Fruit fly (Drosophila melanogaster) whole organism, wandering third instar larva: ENCODE results near the gene CG44001.

Source experiments
- Abd-B ChIP-seq: fragments of >200 bp; optimal IDR thresholded peaks from 2 replicates; lab custom pipeline; 2017; ENCODE audit warnings: missing biosample characterization, missing genetic modification characterization
- CG32264 ChIP-seq: fragments of 200-800 bp; sonication (Bioruptor generic); optimal IDR thresholded peaks from 2 replicates; lab custom pipeline; 2016; ENCODE audit warnings: missing biosample characterization, missing genetic modification characterization
- CrebA ChIP-seq: fragments of 200-800 bp; sonication (Bioruptor generic); optimal IDR thresholded peaks from 2 replicates; lab custom pipeline; 2016; ENCODE audit warnings: missing biosample characterization, mild to moderate bottlenecking, missing genetic modification characterization, borderline replicate concordance
- Dfd ChIP-seq: fragments of >200 bp; optimal IDR thresholded peaks from 2 replicates; lab custom pipeline; 2017; ENCODE audit warnings: missing biosample characterization, missing genetic modification characterization
- Dif ChIP-seq: fragments of 200-275, 200-300 bp; sonication (Bioruptor generic); optimal IDR thresholded peaks from 2 replicates; lab custom pipeline; 2018; ENCODE audit warnings: missing biosample characterization, missing genetic modification characterization; ENCODE audit not compliant: partially characterized antibody
- GATAd ChIP-seq: sonication (Bioruptor generic); optimal IDR thresholded peaks from 2 replicates; lab custom pipeline; 2016; ENCODE audit warnings: missing biosample characterization, missing genetic modification characterization
- Hnf4 ChIP-seq: fragments of 200-800 bp; sonication (Bioruptor generic); optimal IDR thresholded peaks from 2 replicates; lab custom pipeline; 2016; ENCODE audit warnings: missing biosample characterization, mild to moderate bottlenecking, missing genetic modification characterization
- Hr78 ChIP-seq: fragments of >200 bp; optimal IDR thresholded peaks from 2 replicates; lab custom pipeline; 2017; ENCODE audit warnings: missing biosample characterization, missing genetic modification characterization
- Hr83 ChIP-seq: fragments of 200-300 bp; sonication (Bioruptor generic); optimal IDR thresholded peaks from 2 replicates; lab custom pipeline; 2016; ENCODE audit warnings: missing biosample characterization, mild to moderate bottlenecking, missing genetic modification characterization, moderate library complexity; ENCODE audit not compliant: poor library complexity, severe bottlenecking
- Mio ChIP-seq: sonication (Bioruptor generic); optimal IDR thresholded peaks from 2 replicates; lab custom pipeline; 2016; ENCODE audit warnings: missing biosample characterization, missing genetic modification characterization
- Myc ChIP-seq: fragments of >200 bp; optimal IDR thresholded peaks from 2 replicates; lab custom pipeline; 2017
- N ChIP-seq: fragments of >200 bp; optimal IDR thresholded peaks from 2 replicates; lab custom pipeline; 2018; ENCODE audit warnings: missing biosample characterization, missing external identifiers, missing genetic modification characterization
- OdsH ChIP-seq: fragments of 200-800 bp; sonication (Bioruptor generic); optimal IDR thresholded peaks from 2 replicates; lab custom pipeline; 2016; ENCODE audit warnings: missing biosample characterization, mild to moderate bottlenecking, missing genetic modification characterization
- Rel ChIP-seq, 2 experiments: fragments of 200-800 bp; sonication (Bioruptor generic) in 1 of 2; optimal IDR thresholded peaks; 2 replicates in 1 of 2; 3 replicates in 1 of 2; lab custom pipeline; 2016 to 2019; ENCODE audit warnings: mild to moderate bottlenecking in 2 of 2, missing biosample characterization in 2 of 2, missing genetic modification characterization in 2 of 2, moderate library complexity in 1 of 2
- Sp1 ChIP-seq: fragments of 200-800 bp; sonication (Bioruptor generic); optimal IDR thresholded peaks from 3 replicates; lab custom pipeline; 2019; ENCODE audit warnings: missing biosample characterization, mild to moderate bottlenecking, missing genetic modification characterization, moderate library complexity
- br ChIP-seq: fragments of 200-800 bp; sonication (Bioruptor generic); optimal IDR thresholded peaks from 2 replicates; lab custom pipeline; 2016; ENCODE audit warnings: missing biosample characterization, missing genetic modification characterization
- brk ChIP-seq: fragments of 200-800 bp; sonication (Bioruptor generic); optimal IDR thresholded peaks from 2 replicates; lab custom pipeline; 2016; ENCODE audit warnings: missing biosample characterization, mild to moderate bottlenecking, missing genetic modification characterization
- dl ChIP-seq, 2 experiments: fragments of 175-275, 200-275 bp in 1 of 2; fragments of 200-275 bp in 1 of 2; sonication (Bioruptor generic); optimal IDR thresholded peaks; lab custom pipeline; 2018; ENCODE audit warnings: mild to moderate bottlenecking in 2 of 2, missing biosample characterization in 2 of 2, missing genetic modification characterization in 2 of 2, moderate library complexity in 2 of 2; ENCODE audit not compliant: partially characterized antibody in 2 of 2, insufficient read depth in 1 of 2
- dsf ChIP-seq: sonication (Bioruptor generic); optimal IDR thresholded peaks from 2 replicates; lab custom pipeline; 2016; ENCODE audit warnings: missing biosample characterization, missing genetic modification characterization, borderline replicate concordance
- ey ChIP-seq: fragments of 200-800 bp; sonication (Bioruptor generic); optimal IDR thresholded peaks from 2 replicates; lab custom pipeline; 2016; ENCODE audit warnings: missing biosample characterization, missing genetic modification characterization
- foxo ChIP-seq, 2 experiments: fragments of 200-800 bp; sonication (Bioruptor generic); optimal IDR thresholded peaks; 2 replicates in 1 of 2; 3 replicates in 1 of 2; lab custom pipeline; 2016 to 2017; ENCODE audit warnings: missing biosample characterization in 2 of 2, missing genetic modification characterization in 2 of 2
- fru ChIP-seq: fragments of 200-800 bp; sonication (Bioruptor generic); optimal IDR thresholded peaks from 3 replicates; lab custom pipeline; 2016; ENCODE audit warnings: missing biosample characterization, mild to moderate bottlenecking, missing genetic modification characterization
- h ChIP-seq: fragments of 200-800 bp; sonication (Bioruptor generic); optimal IDR thresholded peaks from 3 replicates; lab custom pipeline; 2016; ENCODE audit warnings: missing biosample characterization, mild to moderate bottlenecking, missing genetic modification characterization
- jim ChIP-seq: fragments of 175-275, 200-325 bp; sonication (Bioruptor generic); optimal IDR thresholded peaks from 2 replicates; lab custom pipeline; 2016; ENCODE audit warnings: missing biosample characterization, mild to moderate bottlenecking, missing genetic modification characterization
- lola ChIP-seq: fragments of >200 bp; optimal IDR thresholded peaks from 2 replicates; lab custom pipeline; 2017; ENCODE audit warnings: missing biosample characterization, missing genetic modification characterization
- pan ChIP-seq: fragments of >200 bp; optimal IDR thresholded peaks from 2 replicates; lab custom pipeline; 2017
- psq ChIP-seq: fragments of 200-800 bp; sonication (Bioruptor generic); optimal IDR thresholded peaks from 3 replicates; lab custom pipeline; 2017; ENCODE audit warnings: missing biosample characterization, mild to moderate bottlenecking, missing genetic modification characterization, moderate library complexity
- sage ChIP-seq: fragments of 200-800 bp; sonication (Bioruptor generic); optimal IDR thresholded peaks from 2 replicates; lab custom pipeline; 2016; ENCODE audit warnings: missing biosample characterization, mild to moderate bottlenecking, missing genetic modification characterization
- sv ChIP-seq: fragments of 200-800 bp; sonication (Bioruptor generic); optimal IDR thresholded peaks from 3 replicates; lab custom pipeline; 2016; ENCODE audit warnings: missing biosample characterization, missing genetic modification characterization
- tai ChIP-seq: sonication (Bioruptor generic); optimal IDR thresholded peaks from 2 replicates; lab custom pipeline; 2016; ENCODE audit warnings: missing biosample characterization, missing genetic modification characterization
- usp ChIP-seq: fragments of >200 bp; optimal IDR thresholded peaks from 2 replicates; lab custom pipeline; 2017; ENCODE audit warnings: missing biosample characterization, missing genetic modification characterization
- woc ChIP-seq: sonication (Bioruptor generic); optimal IDR thresholded peaks from 2 replicates; lab custom pipeline; 2016; ENCODE audit warnings: missing biosample characterization, mild to moderate bottlenecking, missing genetic modification characterization

CG44001 gene

DNA sequence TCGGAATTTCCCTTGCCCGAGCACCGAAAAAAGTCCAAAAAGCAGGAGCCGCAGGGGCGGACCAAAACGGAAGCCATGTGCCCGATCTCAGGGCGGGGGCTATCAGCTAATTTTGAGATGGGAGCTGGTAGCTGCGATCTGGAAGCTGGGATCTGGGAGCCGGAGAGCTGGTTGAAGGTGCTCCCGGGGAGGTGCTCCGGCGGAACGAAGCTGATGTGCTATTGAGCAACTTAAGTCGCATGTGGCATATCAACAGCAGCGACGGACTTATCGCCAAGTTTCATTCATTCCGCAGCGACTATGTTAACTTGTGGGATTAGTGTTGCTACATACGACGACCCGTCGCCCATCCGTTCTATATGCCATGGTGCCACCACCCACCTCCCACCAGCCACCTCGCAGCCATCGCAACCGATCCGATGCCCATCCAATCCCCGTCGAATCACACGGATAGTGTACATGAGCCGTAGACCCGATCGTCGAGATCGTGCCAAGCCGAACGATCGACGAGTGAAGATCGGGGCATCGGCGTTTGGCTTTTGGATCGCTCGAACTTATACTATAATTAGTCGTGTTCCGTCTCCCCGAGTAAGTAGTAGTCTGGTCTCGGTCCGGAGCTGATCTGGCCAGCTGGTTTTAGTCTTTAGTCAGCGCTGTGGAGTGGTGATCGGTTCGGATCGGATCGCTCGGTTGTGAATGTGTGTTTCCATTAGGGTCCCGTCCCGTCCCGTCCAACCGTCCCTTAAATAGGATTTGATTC, 13.8 kb upstream of the CG44001 start, which contains the start of gene Col4a1:
Col4a1 (plus strand) TSS at position 561 of the 760 bp plus-strand sequence.
- no peak for TF ChIP-seq dl (GFP tag; optimal IDR thresholded peaks at IDR 0.05; lab: Kevin White, UChicago; ENCODE audit: insufficient read depth in 1 of 2, partially characterized antibody in 2 of 2)
- no peak for TF ChIP-seq Rel (GFP tag; optimal IDR thresholded peaks at IDR 0.05; lab: Kevin White, UChicago)
- peak; percentile 2 for TF ChIP-seq Rel (tag; optimal IDR thresholded peaks at IDR 0.05; lab: Kevin White, UChicago)

- TF ChIP-seq Dfd, result no peak
- no peak for TF ChIP-seq CrebA
- no peak for TF ChIP-seq Hr78 (GFP tag; lab: Kevin White, UChicago)
- no peak for TF ChIP-seq woc
- TF ChIP-seq Myc (lab: Kevin White, UChicago), result no peak
- no peak for TF ChIP-seq lola (GFP tag; lab: Kevin White, UChicago)
- TF ChIP-seq fru (GFP tag; lab: Kevin White, UChicago), result no peak
- TF ChIP-seq Rel (GFP tag; optimal IDR thresholded peaks at IDR 0.05; lab: Kevin White, UChicago), result no peak
- TF ChIP-seq Rel (tag; optimal IDR thresholded peaks at IDR 0.05; lab: Kevin White, UChicago), result no peak
- no peak for TF ChIP-seq Hnf4
- no peak for TF ChIP-seq Abd-B (GFP tag; lab: Kevin White, UChicago)
- no peak for TF ChIP-seq N (GFP tag; lab: Kevin White, UChicago)
- TF ChIP-seq OdsH, result no peak
- no peak for TF ChIP-seq GATAd (GFP tag; lab: Kevin White, UChicago)
- no peak for TF ChIP-seq Dif
- no peak for TF ChIP-seq jim
- TF ChIP-seq tai (GFP tag; lab: Kevin White, UChicago), result no peak
- no peak for TF ChIP-seq foxo (GFP tag; optimal IDR thresholded peaks at IDR 0.05; lab: Kevin White, UChicago)
- no peak for TF ChIP-seq dsf (GFP tag; lab: Kevin White, UChicago)
- no peak for TF ChIP-seq Hr83 (GFP tag; lab: Kevin White, UChicago)
These were observed 13.3 kb upstream of the CG44001 start for dm6 chr2L:5029809-5030108.

DNA sequence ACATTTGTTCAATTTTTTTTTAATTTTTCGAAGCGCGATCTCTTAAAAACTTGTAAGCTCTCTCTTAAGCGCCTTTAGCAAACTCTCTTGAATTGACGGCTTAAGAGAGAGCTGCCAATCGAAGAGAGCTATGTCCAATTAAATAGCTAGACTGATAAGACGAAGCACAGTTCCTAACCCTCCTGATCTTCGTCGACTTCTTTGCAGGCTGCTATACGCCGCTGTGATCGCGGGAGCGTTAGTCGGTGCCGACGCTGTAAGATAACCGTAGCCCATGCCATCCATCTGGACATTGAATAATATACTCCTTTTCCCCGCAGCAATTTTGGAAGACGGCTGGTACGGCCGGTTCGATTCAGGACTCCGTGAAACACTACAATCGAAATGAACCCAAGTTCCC, 12.5 kb upstream of the CG44001 start:
- TF ChIP-seq h (GFP tag; lab: Kevin White, UChicago) (no peak), brk (GFP tag; lab: Kevin White, UChicago) (no peak), CrebA (no peak), Rel (GFP tag; optimal IDR thresholded peaks at IDR 0.05; lab: Kevin White, UChicago) (no peak), Rel (tag; optimal IDR thresholded peaks at IDR 0.05; lab: Kevin White, UChicago) (no peak), usp (no peak)

dm6 chr2L:5031399-5031798, 11.7 kb upstream of the CG44001 start:
- TF ChIP-seq woc (no peak), OdsH (no peak), brk (GFP tag; lab: Kevin White, UChicago) (no peak), Sp1 (no peak), br (GFP tag; lab: Kevin White, UChicago) (no peak), Dif (no peak), ey (no peak), Myc (lab: Kevin White, UChicago) (no peak), tai (GFP tag; lab: Kevin White, UChicago) (no peak), CG32264 (GFP tag; lab: Kevin White, UChicago) (no peak), sage (no peak), dsf (GFP tag; lab: Kevin White, UChicago) (no peak), CrebA (no peak), GATAd (GFP tag; lab: Kevin White, UChicago) (no peak), pan (no peak), Mio (no peak), usp (no peak)

DNA sequence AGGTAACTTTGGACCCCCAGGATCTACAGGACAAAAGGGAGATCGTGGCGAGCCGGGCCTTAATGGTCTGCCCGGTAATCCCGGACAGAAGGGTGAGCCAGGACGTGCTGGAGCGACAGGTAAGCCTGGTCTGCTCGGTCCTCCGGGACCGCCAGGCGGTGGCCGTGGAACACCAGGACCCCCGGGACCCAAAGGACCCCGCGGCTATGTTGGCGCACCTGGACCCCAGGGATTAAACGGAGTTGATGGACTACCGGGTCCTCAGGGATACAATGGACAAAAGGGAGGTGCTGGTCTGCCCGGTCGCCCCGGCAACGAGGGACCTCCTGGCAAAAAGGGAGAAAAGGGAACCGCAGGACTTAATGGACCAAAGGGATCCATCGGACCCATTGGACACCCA, 11.2 kb upstream of the CG44001 start:
- TF ChIP-seq dsf (GFP tag; lab: Kevin White, UChicago) (no peak), CrebA (no peak), Dfd (peak; percentile 96)

DNA sequence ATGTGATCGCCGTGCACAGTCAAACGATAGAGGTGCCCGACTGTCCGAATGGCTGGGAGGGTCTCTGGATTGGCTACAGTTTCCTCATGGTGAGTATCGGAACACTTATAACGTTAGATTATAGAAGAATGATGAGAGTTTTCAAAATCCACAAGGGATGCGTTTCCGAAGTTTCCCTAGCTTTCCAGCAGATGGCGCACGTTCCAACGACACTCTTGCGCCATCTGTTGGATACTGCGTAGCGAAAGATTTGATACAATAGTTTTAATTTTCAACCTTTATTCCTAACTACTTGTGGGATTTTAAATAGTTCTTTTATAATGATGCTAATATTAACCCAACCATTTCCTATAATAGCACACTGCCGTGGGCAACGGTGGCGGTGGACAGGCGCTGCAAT, 7.0 kb upstream of the CG44001 start:
- TF ChIP-seq br (GFP tag; lab: Kevin White, UChicago) (no peak), sv (GFP tag; lab: Kevin White, UChicago) (no peak), Sp1 (no peak), dsf (GFP tag; lab: Kevin White, UChicago) (no peak), Hnf4 (no peak), fru (GFP tag; lab: Kevin White, UChicago) (no peak), psq (no peak)
- TF ChIP-seq, all 38 proteins: peak for 0
